Worm (Caenorhabditis elegans): Measurements from ENCODE around the gene cest-35.1.

DNA sequence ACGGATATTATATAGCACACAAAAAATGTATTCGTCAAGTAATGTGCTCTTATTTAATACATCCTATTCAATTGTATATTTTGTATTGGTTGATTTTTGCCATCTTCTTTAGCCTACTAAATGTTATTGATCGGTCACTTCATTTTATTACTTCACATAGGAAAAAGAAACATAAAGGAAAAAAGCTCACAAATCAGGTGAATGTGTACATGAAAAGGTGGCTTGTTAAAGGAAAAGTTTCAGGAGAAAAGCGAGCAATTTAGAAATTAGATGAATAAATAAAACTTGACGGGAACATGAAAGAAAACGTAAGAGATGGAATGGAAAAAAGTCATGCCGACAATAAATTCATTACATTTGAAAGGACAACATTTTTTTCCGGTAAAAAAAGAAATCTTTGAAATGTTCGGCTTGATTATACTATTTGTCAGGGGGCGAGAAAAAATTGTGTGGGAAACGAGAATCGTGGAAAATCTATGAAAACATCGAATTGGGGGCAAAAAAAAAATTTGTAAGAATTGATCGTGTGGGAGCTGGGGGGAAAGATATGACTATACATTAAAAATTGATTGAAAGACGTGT, 32.6 kb upstream of the cest-35.1 start:
- TF ChIP-seq nhr-237 (tag; optimal IDR thresholded peaks at IDR 0.05) (no peak), unc-62 (GFP tag; optimal IDR thresholded peaks at IDR 0.05) (no peak), ceh-39 (tag; optimal IDR thresholded peaks at IDR 0.05) (no peak), ham-2 (GFP tag; optimal IDR thresholded peaks at IDR 0.05) (no peak), unc-39 (tag; optimal IDR thresholded peaks at IDR 0.05) (no peak), pha-4 (tag; optimal IDR thresholded peaks at IDR 0.05) (no peak), flh-1 (GFP tag; optimal IDR thresholded peaks at IDR 0.05) (no peak), lin-13 (tag; optimal IDR thresholded peaks at IDR 0.05) (no peak), ztf-11 (tag; optimal IDR thresholded peaks at IDR 0.05) (no peak), sptf-1 (tag; optimal IDR thresholded peaks at IDR 0.05) (no peak), elt-3 (tag; optimal IDR thresholded peaks at IDR 0.05) (no peak), elt-1 (tag; optimal IDR thresholded peaks at IDR 0.05; ENCODE audit: borderline replicate concordance, insufficient read depth) (no peak), cnd-1 (tag; optimal IDR thresholded peaks at IDR 0.05) (no peak)
